Fruit fly (Drosophila melanogaster) whole organism, embryonic: ENCODE results near the gene egh.
A peak's percentile ranks its signal among the peaks of the same experiment; 100 is the strongest.

Source experiments
- Blimp-1 ChIP-seq: fragments of 200-800 bp; sonication (Bioruptor generic); optimal IDR thresholded peaks from 3 replicates; lab custom pipeline; 2018; ENCODE audit warnings: missing biosample characterization, missing genetic modification characterization, mild to moderate bottlenecking, moderate library complexity, missing genetic modification reagents
- CG10209 ChIP-seq: fragments of 200-800 bp; sonication (Bioruptor generic); optimal IDR thresholded peaks from 3 replicates; lab custom pipeline; 2017; ENCODE audit warnings: missing biosample characterization, mild to moderate bottlenecking, missing genetic modification characterization, missing genetic modification reagents
- CG10543 ChIP-seq: fragments of 200-800 bp; sonication (Bioruptor generic); optimal IDR thresholded peaks from 3 replicates; lab custom pipeline; 2017; ENCODE audit warnings: missing biosample characterization, mild to moderate bottlenecking, missing genetic modification characterization, moderate library complexity
- CG10565 ChIP-seq: fragments of 200-800 bp; sonication (Bioruptor generic); optimal IDR thresholded peaks from 3 replicates; lab custom pipeline; 2016; ENCODE audit warnings: missing biosample characterization, mild to moderate bottlenecking, missing genetic modification characterization
- CG10654 ChIP-seq: fragments of 200-800 bp; sonication (Bioruptor generic); optimal IDR thresholded peaks from 2 replicates; lab custom pipeline; 2016; ENCODE audit warnings: missing biosample characterization, missing genetic modification characterization
- CG11085 ChIP-seq: fragments of 200-800 bp; sonication (Bioruptor generic); IDR thresholded peaks from 2 replicates; pipeline ENCODE4 v1.3.6; 2022; ENCODE audit warnings: missing biosample characterization, missing genetic modification characterization
- CG12236 ChIP-seq: fragments of 200-800 bp; sonication (Bioruptor generic); optimal IDR thresholded peaks from 2 replicates; lab custom pipeline; 2016; ENCODE audit warnings: missing biosample characterization, missing genetic modification characterization
- CG1602 ChIP-seq: fragments of 200-800 bp; sonication (Bioruptor generic); optimal IDR thresholded peaks from 3 replicates; lab custom pipeline; 2016; ENCODE audit warnings: missing biosample characterization, missing genetic modification characterization
- CG16779 ChIP-seq: fragments of 200-800 bp; sonication (Bioruptor generic); IDR thresholded peaks from 2 replicates; pipeline ENCODE4 v1.3.6; 2022; ENCODE audit warnings: missing biosample characterization, missing genetic modification characterization
- CG16813 ChIP-seq: fragments of 200-800 bp; sonication (Bioruptor generic); IDR thresholded peaks from 3 replicates; pipeline ENCODE4 v1.3.6; 2022; ENCODE audit warnings: missing biosample characterization, missing genetic modification characterization; ENCODE audit not compliant: partially characterized antibody
- CG17361 ChIP-seq: fragments of 200-800 bp; sonication (Bioruptor generic); IDR thresholded peaks from 3 replicates; pipeline ENCODE4 v1.3.6; 2022; ENCODE audit warnings: missing biosample characterization, missing genetic modification characterization
- CG1792 ChIP-seq: fragments of 200-800 bp; sonication (Bioruptor generic); optimal IDR thresholded peaks from 2 replicates; lab custom pipeline; 2016; ENCODE audit warnings: missing biosample characterization, missing genetic modification characterization
- CG2202 ChIP-seq: fragments of 200-800 bp; sonication (Bioruptor generic); optimal IDR thresholded peaks from 2 replicates; lab custom pipeline; 2018; ENCODE audit warnings: missing biosample characterization, mild to moderate bottlenecking, missing genetic modification characterization
- CG2678 ChIP-seq: fragments of 200-800 bp; sonication (Bioruptor generic); optimal IDR thresholded peaks from 3 replicates; lab custom pipeline; 2019; ENCODE audit warnings: missing biosample characterization, mild to moderate bottlenecking, missing genetic modification characterization, moderate library complexity
- CG32772 ChIP-seq: fragments of 200-800 bp; sonication (Bioruptor generic); IDR thresholded peaks from 2 replicates; pipeline ENCODE4 v1.3.6; 2022; ENCODE audit warnings: missing biosample characterization, missing genetic modification characterization
- CG34224 ChIP-seq: fragments of 200-800 bp; sonication (Bioruptor generic); IDR thresholded peaks from 3 replicates; pipeline ENCODE4 v1.3.6; 2022; ENCODE audit warnings: missing biosample characterization, missing genetic modification characterization; ENCODE audit not compliant: partially characterized antibody
- CG34422 ChIP-seq: fragments of 200-800 bp; sonication (Bioruptor generic); IDR thresholded peaks from 3 replicates; pipeline ENCODE4 v1.3.6; 2022; ENCODE audit warnings: missing biosample characterization, missing genetic modification characterization
- CG4617 ChIP-seq: fragments of 200-800 bp; sonication (Bioruptor generic); optimal IDR thresholded peaks from 3 replicates; lab custom pipeline; 2016; ENCODE audit warnings: missing biosample characterization, missing genetic modification characterization, borderline replicate concordance
- CG6813 ChIP-seq: fragments of 200-800 bp; sonication (Bioruptor generic); optimal IDR thresholded peaks from 2 replicates; lab custom pipeline; 2017; ENCODE audit warnings: missing biosample characterization, missing genetic modification characterization, mild to moderate bottlenecking, moderate library complexity, missing genetic modification reagents
- CG9876 ChIP-seq: fragments of 200-800 bp; sonication (Bioruptor generic); optimal IDR thresholded peaks from 2 replicates; lab custom pipeline; 2016; ENCODE audit warnings: missing biosample characterization, missing genetic modification characterization
- CHES-1-like ChIP-seq: fragments of 200-800 bp; sonication (Bioruptor generic); optimal IDR thresholded peaks from 2 replicates; lab custom pipeline; 2016; ENCODE audit warnings: missing biosample characterization, missing genetic modification characterization
- Dbx ChIP-seq: fragments of 200-800 bp; sonication (Bioruptor generic); IDR thresholded peaks from 3 replicates; pipeline ENCODE4 v1.3.6; 2022; ENCODE audit warnings: missing biosample characterization, missing genetic modification characterization
- Dp ChIP-seq: fragments of 200-800 bp; sonication (Bioruptor generic); optimal IDR thresholded peaks from 2 replicates; lab custom pipeline; 2018; ENCODE audit warnings: missing biosample characterization, mild to moderate bottlenecking, missing genetic modification characterization, moderate library complexity
- Fer2 ChIP-seq: fragments of 200-800 bp; sonication (Bioruptor generic); optimal IDR thresholded peaks from 2 replicates; lab custom pipeline; 2018; ENCODE audit warnings: missing biosample characterization, mild to moderate bottlenecking, missing genetic modification characterization, moderate library complexity
- Jarid2 ChIP-seq: fragments of 200-800 bp; sonication (Bioruptor generic); optimal IDR thresholded peaks from 3 replicates; lab custom pipeline; 2017; ENCODE audit warnings: mild to moderate bottlenecking, missing biosample characterization, missing genetic modification reagents, missing genetic modification characterization
- MESR4 ChIP-seq: fragments of 200-800 bp; sonication (Bioruptor generic); optimal IDR thresholded peaks from 2 replicates; lab custom pipeline; 2018; ENCODE audit warnings: missing biosample characterization, mild to moderate bottlenecking, missing genetic modification characterization, moderate library complexity
- Max ChIP-seq: fragments of 200-800 bp; sonication (Bioruptor generic); optimal IDR thresholded peaks from 2 replicates; lab custom pipeline; 2016; ENCODE audit warnings: missing biosample characterization, mild to moderate bottlenecking, missing genetic modification characterization
- Mes4 ChIP-seq: fragments of 200-800 bp; sonication (Bioruptor generic); optimal IDR thresholded peaks from 2 replicates; lab custom pipeline; 2016; ENCODE audit warnings: missing biosample characterization, missing genetic modification characterization
- NC2α ChIP-seq: fragments of 200-800 bp; sonication (Bioruptor generic); optimal IDR thresholded peaks from 2 replicates; lab custom pipeline; 2016; ENCODE audit warnings: missing biosample characterization, missing genetic modification characterization
- NC2β ChIP-seq: fragments of 200-800 bp; sonication (Bioruptor generic); optimal IDR thresholded peaks from 2 replicates; lab custom pipeline; 2016; ENCODE audit warnings: missing biosample characterization, missing genetic modification characterization
- Opbp ChIP-seq: fragments of 200-800 bp; sonication (Bioruptor generic); IDR thresholded peaks from 3 replicates; pipeline ENCODE4 v1.3.6; 2022; ENCODE audit warnings: missing biosample characterization, missing genetic modification characterization; ENCODE audit not compliant: partially characterized antibody
- bbx ChIP-seq: fragments of 200-800 bp; sonication (Bioruptor generic); IDR thresholded peaks from 2 replicates; pipeline ENCODE4 v1.3.6; 2022; ENCODE audit warnings: missing biosample characterization, missing genetic modification characterization; ENCODE audit not compliant: partially characterized antibody
- crp ChIP-seq, 2 experiments: fragments of 200-800 bp; sonication (Bioruptor generic); optimal IDR thresholded peaks; 2 replicates in 1 of 2; 3 replicates in 1 of 2; lab custom pipeline; 2017; ENCODE audit warnings: missing biosample characterization in 2 of 2, missing genetic modification characterization in 2 of 2, mild to moderate bottlenecking in 1 of 2, moderate library complexity in 1 of 2
- danr ChIP-seq: fragments of 200-800 bp; sonication (Bioruptor generic); IDR thresholded peaks from 2 replicates; pipeline ENCODE4 v1.3.6; 2022; ENCODE audit warnings: missing biosample characterization, missing genetic modification characterization
- hbn ChIP-seq: fragments of 200-800 bp; sonication (Bioruptor generic); IDR thresholded peaks from 2 replicates; pipeline ENCODE4 v1.3.6; 2022; ENCODE audit warnings: missing biosample characterization, missing genetic modification characterization; ENCODE audit not compliant: partially characterized antibody
- her ChIP-seq: fragments of 200-800 bp; sonication (Bioruptor generic); optimal IDR thresholded peaks from 2 replicates; lab custom pipeline; 2016; ENCODE audit warnings: missing biosample characterization, missing genetic modification characterization
- hth ChIP-seq: fragments of >200 bp; optimal IDR thresholded peaks from 2 replicates; lab custom pipeline; 2017; ENCODE audit warnings: inconsistent platforms
- jigr1 ChIP-seq: fragments of 200-800 bp; sonication (Bioruptor generic); IDR thresholded peaks from 3 replicates; pipeline ENCODE4 v1.3.6; 2022; ENCODE audit warnings: missing biosample characterization, missing genetic modification characterization
- kay ChIP-seq: fragments of 200-800 bp; sonication (Bioruptor generic); optimal IDR thresholded peaks from 2 replicates; lab custom pipeline; 2016; ENCODE audit warnings: missing biosample characterization, missing genetic modification characterization
- klu ChIP-seq: fragments of 200-800 bp; sonication (Bioruptor generic); IDR thresholded peaks from 2 replicates; pipeline ENCODE4 v1.3.6; 2022; ENCODE audit warnings: missing biosample characterization, missing genetic modification characterization
- lab ChIP-seq: fragments of 200-800 bp; sonication (Bioruptor generic); optimal IDR thresholded peaks from 3 replicates; lab custom pipeline; 2017; ENCODE audit warnings: missing biosample characterization, missing genetic modification characterization, mild to moderate bottlenecking, moderate library complexity, missing genetic modification reagents
- mam ChIP-seq: fragments of 200-800 bp; sonication (Bioruptor generic); optimal IDR thresholded peaks from 3 replicates; lab custom pipeline; 2016; ENCODE audit warnings: missing biosample characterization, missing genetic modification characterization
- repo ChIP-seq: fragments of 200-800 bp; sonication (Bioruptor generic); optimal IDR thresholded peaks from 2 replicates; lab custom pipeline; 2016; ENCODE audit warnings: missing biosample characterization, missing genetic modification characterization
- schlank ChIP-seq: fragments of 200-800 bp; sonication (Bioruptor generic); optimal IDR thresholded peaks from 2 replicates; lab custom pipeline; 2018; ENCODE audit warnings: missing biosample characterization, mild to moderate bottlenecking, missing genetic modification characterization
- sens-2 ChIP-seq: fragments of 200-800 bp; sonication (Bioruptor generic); IDR thresholded peaks from 2 replicates; pipeline ENCODE4 v1.3.6; 2022; ENCODE audit warnings: missing biosample characterization, missing genetic modification characterization
- sim ChIP-seq: fragments of 200-800 bp; sonication (Bioruptor generic); IDR thresholded peaks from 2 replicates; pipeline ENCODE4 v1.3.6; 2022; ENCODE audit warnings: missing biosample characterization, missing genetic modification characterization
- slbo ChIP-seq: fragments of 200-800 bp; sonication (Bioruptor generic); IDR thresholded peaks from 2 replicates; pipeline ENCODE4 v1.3.6; 2022; ENCODE audit warnings: missing biosample characterization, missing genetic modification characterization
- toy ChIP-seq: fragments of 200-800 bp; sonication (Bioruptor generic); IDR thresholded peaks from 2 replicates; pipeline ENCODE4 v1.3.6; 2022; ENCODE audit warnings: missing biosample characterization, missing genetic modification characterization
- unc-4 ChIP-seq: fragments of 200-800 bp; sonication (Bioruptor generic); IDR thresholded peaks from 2 replicates; pipeline ENCODE4 v1.3.6; 2022; ENCODE audit warnings: missing biosample characterization, missing genetic modification characterization; ENCODE audit not compliant: partially characterized antibody

egh gene

DNA sequence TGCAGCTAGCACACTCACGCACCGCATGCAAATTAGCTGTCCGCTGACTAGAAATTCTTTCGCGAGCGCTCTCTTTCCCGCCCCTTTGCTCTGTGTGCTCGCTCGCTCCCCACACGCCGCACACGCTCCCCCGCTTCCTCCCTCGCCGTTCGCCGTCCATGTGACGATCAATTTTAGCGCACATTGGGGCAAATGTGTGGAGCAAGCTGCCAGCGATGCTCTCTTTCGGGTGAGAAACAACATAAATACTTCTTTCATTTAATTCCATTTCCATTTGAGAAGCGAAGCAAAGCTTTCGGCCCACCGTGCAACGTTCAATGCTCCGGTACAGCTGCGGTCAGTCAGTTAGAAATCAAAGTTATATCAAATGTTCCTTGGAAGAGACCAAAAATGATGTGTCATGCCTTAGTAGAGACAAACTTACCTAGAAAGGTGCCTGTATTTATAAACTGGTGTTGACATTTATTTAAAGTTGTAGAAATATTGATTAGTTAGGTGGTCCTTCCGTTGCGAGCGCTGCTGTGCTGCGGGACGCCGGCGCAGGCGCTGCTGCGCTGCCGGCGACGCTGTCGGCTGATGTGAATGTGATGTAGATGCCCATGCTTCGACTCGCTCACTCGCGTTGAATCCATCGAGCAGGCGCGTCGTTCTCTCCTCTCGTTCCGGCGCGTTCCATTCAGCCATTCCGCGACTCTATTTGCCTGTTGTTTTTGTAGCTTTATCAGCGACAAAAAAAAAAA, 57.9 kb downstream of the egh start (continued):
- peak; percentile 90 for TF ChIP-seq jigr1 (GFP tag; lab: Robert Waterston, UW)
- TF ChIP-seq slbo (GFP tag; lab: Robert Waterston, UW) = peak; percentile 96
- TF ChIP-seq repo (GFP tag; lab: Kevin White, UChicago) = peak; percentile 95
- TF ChIP-seq Blimp-1 (GFP tag; lab: Kevin White, UChicago) = peak; percentile 92
- TF ChIP-seq bbx (GFP tag; lab: Robert Waterston, UW) = peak; percentile 59; the same call in 1 of the 2 replicates
- TF ChIP-seq CG10543 (GFP tag; lab: Kevin White, UChicago) = peak; percentile 98
- peak; percentile 99 for TF ChIP-seq lab
- peak; percentile 93 for TF ChIP-seq CG2202 (tag; lab: Kevin White, UChicago)
- peak; percentile 82 for TF ChIP-seq CG11085
- peak; percentile 97 for TF ChIP-seq mam (GFP tag; lab: Kevin White, UChicago)
- peak; percentile 98 for TF ChIP-seq CG2678 (tag; lab: Kevin White, UChicago)
- peak; percentile 97 for TF ChIP-seq CG17361 (GFP tag; lab: Robert Waterston, UW)
- TF ChIP-seq kay (GFP tag; lab: Kevin White, UChicago) = peak; percentile 94
- TF ChIP-seq CG10565 (GFP tag; lab: Kevin White, UChicago) = peak; percentile 73
- peak; percentile 84 for TF ChIP-seq toy (GFP tag; lab: Robert Waterston, UW)
- TF ChIP-seq CG9876 (GFP tag; lab: Kevin White, UChicago) = peak; percentile 90
- TF ChIP-seq Fer2 (tag; lab: Kevin White, UChicago) = peak; percentile 87
- peak; percentile 97 for TF ChIP-seq schlank (tag; lab: Kevin White, UChicago)
- TF ChIP-seq unc-4 (GFP tag; lab: Robert Waterston, UW) = no peak
- peak; percentile 90 for TF ChIP-seq sens-2 (GFP tag; lab: Robert Waterston, UW)
- TF ChIP-seq Dbx (GFP tag; lab: Robert Waterston, UW) = peak; percentile 96
- peak; percentile 96 for TF ChIP-seq her (GFP tag; lab: Kevin White, UChicago)
- TF ChIP-seq klu (GFP tag; lab: Robert Waterston, UW) = peak; percentile 89
- peak; percentile 75 for TF ChIP-seq MESR4 (GFP tag; lab: Kevin White, UChicago)
- peak; percentile 95 for TF ChIP-seq CG34422 (GFP tag; lab: Robert Waterston, UW)
- TF ChIP-seq Mes4 (GFP tag; lab: Kevin White, UChicago) = peak; percentile 95
- TF ChIP-seq Jarid2 (GFP tag; lab: Kevin White, UChicago) = peak; percentile 87
- peak; percentile 95 for TF ChIP-seq CG32772 (GFP tag; lab: Robert Waterston, UW)
- peak; percentile 28 for TF ChIP-seq Dp

DNA sequence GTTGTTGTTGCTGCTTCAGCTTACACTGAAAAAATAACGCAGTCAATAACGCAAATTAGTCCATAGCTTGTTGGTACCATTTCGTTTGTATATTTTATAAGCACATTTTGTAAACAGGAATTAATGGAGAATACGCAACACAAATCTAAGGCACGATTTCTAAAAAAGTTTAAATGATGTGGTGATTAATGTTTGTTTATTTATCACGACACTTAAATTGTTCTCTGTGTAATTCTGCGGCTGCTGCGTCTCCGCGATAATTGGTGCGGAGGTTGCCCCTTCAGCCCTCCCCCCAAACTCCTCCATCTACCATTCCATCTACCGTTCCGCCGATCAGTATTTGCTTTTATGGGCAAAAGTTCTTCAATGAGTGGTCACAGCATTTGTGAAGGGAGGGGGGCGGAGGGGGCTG, 59.2 kb downstream of the egh start:
- TF ChIP-seq NC2α (GFP tag; lab: Kevin White, UChicago) (no peak), CG6813 (GFP tag; lab: Kevin White, UChicago) (peak; percentile 60), MESR4 (GFP tag; lab: Kevin White, UChicago) (no peak), CG1602 (peak; percentile 43), hth (lab: Kevin White, UChicago) (no peak), Max (GFP tag; lab: Kevin White, UChicago) (no peak), NC2β (peak; percentile 24), CG10209 (GFP tag; lab: Kevin White, UChicago) (peak; percentile 52), CG12236 (GFP tag; lab: Kevin White, UChicago) (peak; percentile 41), CHES-1-like (GFP tag; lab: Kevin White, UChicago) (peak; percentile 35), crp (GFP tag; optimal IDR thresholded peaks at IDR 0.05; lab: Kevin White, UChicago) (no peak), Opbp (GFP tag; lab: Robert Waterston, UW) (no peak), CG4617 (GFP tag; lab: Kevin White, UChicago) (no peak), CG10654 (GFP tag; lab: Kevin White, UChicago) (peak; percentile 58), danr (GFP tag; lab: Robert Waterston, UW) (peak; percentile 22; the same call in 1 of the 2 replicates), CG1792 (GFP tag; lab: Kevin White, UChicago) (no peak), CG16813 (GFP tag; lab: Robert Waterston, UW) (no peak), hbn (no peak), CG16779 (no peak), CG34224 (no peak), sim (0 out of 2 replicates have a peak, but pooled peaks have one; percentile 30)
